Worm (Caenorhabditis elegans): ENCODE measurements around the gene zipt-7.2.

The zipt-7.2 gene

DNA sequence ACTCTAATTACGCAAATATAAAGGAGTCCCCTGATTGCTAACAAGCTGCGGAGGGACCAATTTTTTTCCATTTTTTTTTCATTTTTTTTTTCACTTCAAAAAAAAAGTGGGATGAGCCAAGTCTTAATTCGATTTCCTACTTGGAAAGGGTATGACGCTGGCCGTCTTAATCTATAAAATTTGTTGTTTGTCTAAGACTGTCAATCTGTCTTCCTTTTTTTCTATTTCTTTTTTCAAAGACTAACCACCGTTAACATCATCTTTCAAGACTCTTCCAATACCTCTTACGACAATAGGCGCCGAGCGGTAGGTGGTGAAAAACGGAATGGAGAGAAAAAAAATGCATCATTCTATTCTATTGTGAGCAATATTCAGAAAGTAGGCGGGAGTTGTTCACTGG lies 42.6 kb downstream of the zipt-7.2 start:
- no peak for TF ChIP-seq nhr-12 (tag; optimal IDR thresholded peaks at IDR 0.05)
- TF ChIP-seq nhr-28 (tag; optimal IDR thresholded peaks at IDR 0.05), result no peak
- no peak for TF ChIP-seq pha-4 (tag; optimal IDR thresholded peaks at IDR 0.05)
- peak; percentile 11 for TF ChIP-seq ces-1 (GFP tag; optimal IDR thresholded peaks at IDR 0.05)

All from whole organism, mixed stage, embryonic.